Fruit fly (Drosophila melanogaster) whole organism, embryonic: Measurements from ENCODE around the gene Ir7g.

ENCODE experiments used
- Asciz ChIP-seq: fragments of 200-800 bp; sonication (Bioruptor generic); optimal IDR thresholded peaks from 2 replicates; lab custom pipeline; 2017; ENCODE audit warnings: missing biosample characterization, mild to moderate bottlenecking, missing genetic modification characterization, missing genetic modification reagents
- CG10431 ChIP-seq: fragments of 200-800 bp; sonication (Bioruptor generic); optimal IDR thresholded peaks from 3 replicates; lab custom pipeline; 2018; ENCODE audit warnings: missing biosample characterization, mild to moderate bottlenecking, missing genetic modification characterization
- CG12236 ChIP-seq: fragments of 200-800 bp; sonication (Bioruptor generic); optimal IDR thresholded peaks from 2 replicates; lab custom pipeline; 2016; ENCODE audit warnings: missing biosample characterization, missing genetic modification characterization
- CG13296 ChIP-seq: fragments of 200-800 bp; sonication (Bioruptor generic); optimal IDR thresholded peaks from 3 replicates; lab custom pipeline; 2018; ENCODE audit warnings: missing biosample characterization, mild to moderate bottlenecking, missing genetic modification characterization
- CG13894 ChIP-seq: fragments of 200-800 bp; sonication (Bioruptor generic); optimal IDR thresholded peaks from 3 replicates; lab custom pipeline; 2018; ENCODE audit warnings: missing biosample characterization, mild to moderate bottlenecking, missing genetic modification characterization, moderate library complexity
- CG15011 ChIP-seq: fragments of 200-800 bp; sonication (Bioruptor generic); optimal IDR thresholded peaks from 3 replicates; lab custom pipeline; 2018; ENCODE audit warnings: missing biosample characterization, mild to moderate bottlenecking, missing genetic modification characterization
- CG17186 ChIP-seq: fragments of 200-800 bp; sonication (Bioruptor generic); optimal IDR thresholded peaks from 3 replicates; lab custom pipeline; 2017; ENCODE audit warnings: missing biosample characterization, missing genetic modification reagents, missing genetic modification characterization
- CG17361 ChIP-seq: fragments of 200-800 bp; sonication (Bioruptor generic); IDR thresholded peaks from 3 replicates; pipeline ENCODE4 v1.3.6; 2022; ENCODE audit warnings: missing biosample characterization, missing genetic modification characterization
- CG17385 ChIP-seq: fragments of 200-800 bp; sonication (Bioruptor generic); optimal IDR thresholded peaks from 3 replicates; lab custom pipeline; 2018; ENCODE audit warnings: missing biosample characterization, mild to moderate bottlenecking, missing genetic modification characterization
- CG18262 ChIP-seq: fragments of 200-800 bp; optimal IDR thresholded peaks from 3 replicates; lab custom pipeline; 2019; ENCODE audit warnings: missing biosample characterization, mild to moderate bottlenecking, missing genetic modification characterization, moderate library complexity
- CG1832 ChIP-seq: fragments of 200-800 bp; sonication (Bioruptor generic); optimal IDR thresholded peaks from 2 replicates; lab custom pipeline; 2017; ENCODE audit warnings: missing biosample characterization, mild to moderate bottlenecking, missing genetic modification characterization, inconsistent platforms
- CG31224 ChIP-seq: fragments of 200-800 bp; sonication (Bioruptor generic); IDR thresholded peaks from 2 replicates; pipeline ENCODE4 v1.3.6; 2022; ENCODE audit warnings: missing biosample characterization, missing genetic modification characterization
- CG34376 ChIP-seq: fragments of 200-800 bp; sonication (Bioruptor generic); optimal IDR thresholded peaks from 2 replicates; lab custom pipeline; 2018; ENCODE audit warnings: missing biosample characterization, mild to moderate bottlenecking, missing genetic modification characterization
- CG4854 ChIP-seq: fragments of 200-800 bp; sonication (Bioruptor generic); optimal IDR thresholded peaks from 2 replicates; lab custom pipeline; 2016; ENCODE audit warnings: missing biosample characterization, missing genetic modification characterization, inconsistent platforms
- CG5953 ChIP-seq: fragments of 200-800 bp; sonication (Bioruptor generic); IDR thresholded peaks from 2 replicates; pipeline ENCODE4 v1.3.6; 2022; ENCODE audit warnings: missing biosample characterization, missing genetic modification characterization
- CG6272 ChIP-seq: fragments of 200-800 bp; sonication (Bioruptor generic); IDR thresholded peaks from 2 replicates; pipeline ENCODE4 v1.3.6; 2022; ENCODE audit warnings: missing biosample characterization, missing genetic modification characterization
- CG6791 ChIP-seq: fragments of 200-800 bp; sonication (Bioruptor generic); IDR thresholded peaks from 3 replicates; pipeline ENCODE4 v1.3.6; 2022; ENCODE audit warnings: missing biosample characterization, missing genetic modification characterization; ENCODE audit not compliant: partially characterized antibody
- CG7745 ChIP-seq: fragments of 200-800 bp; sonication (Bioruptor generic); optimal IDR thresholded peaks from 2 replicates; lab custom pipeline; 2018; ENCODE audit warnings: missing biosample characterization, mild to moderate bottlenecking, missing genetic modification characterization, moderate library complexity
- CG7928 ChIP-seq: fragments of 200-800 bp; sonication (Bioruptor generic); optimal IDR thresholded peaks from 2 replicates; lab custom pipeline; 2017; ENCODE audit warnings: missing biosample characterization, mild to moderate bottlenecking, missing genetic modification characterization
- CG8388 ChIP-seq: fragments of 200-800 bp; sonication (Bioruptor generic); optimal IDR thresholded peaks from 2 replicates; lab custom pipeline; 2019; ENCODE audit warnings: missing biosample characterization, mild to moderate bottlenecking, missing genetic modification characterization, moderate library complexity
- CG8478 ChIP-seq: fragments of >200 bp; optimal IDR thresholded peaks from 2 replicates; lab custom pipeline; 2018
- CTCF ChIP-seq: fragments of 200-800 bp; sonication (Bioruptor generic); optimal IDR thresholded peaks from 2 replicates; lab custom pipeline; 2017; ENCODE audit warnings: missing biosample characterization, mild to moderate bottlenecking, missing genetic modification characterization, moderate library complexity
- Chrac-16 ChIP-seq: fragments of 200-800 bp; sonication (Bioruptor generic); optimal IDR thresholded peaks from 3 replicates; lab custom pipeline; 2016; ENCODE audit warnings: missing biosample characterization, missing genetic modification characterization
- D ChIP-seq, 2 experiments: fragments of 200-800 bp in 1 of 2; fragments of >200 bp in 1 of 2; sonication (Bioruptor generic) in 1 of 2; optimal IDR thresholded peaks; 2 replicates in 1 of 2; 3 replicates in 1 of 2; lab custom pipeline; 2017; ENCODE audit warnings: mild to moderate bottlenecking in 1 of 2, missing biosample characterization in 1 of 2, missing genetic modification characterization in 1 of 2, missing genetic modification reagents in 1 of 2
- Dfd ChIP-seq, 2 experiments: fragments of >200 bp; optimal IDR thresholded peaks; 2 replicates each; lab custom pipeline; 2017; ENCODE audit warnings: missing biosample characterization in 2 of 2, missing genetic modification characterization in 2 of 2
- Ets97D ChIP-seq: fragments of 200-800 bp; sonication (Bioruptor generic); optimal IDR thresholded peaks from 3 replicates; lab custom pipeline; 2016; ENCODE audit warnings: missing biosample characterization, missing genetic modification characterization
- GATAe ChIP-seq: fragments of 200-800 bp; sonication (Bioruptor generic); conservative IDR thresholded peaks from 2 replicates; pipeline ENCODE4 v1.3.6; 2022; ENCODE audit warnings: missing biosample characterization, missing genetic modification characterization
- H2.0 ChIP-seq: fragments of 200-800 bp; sonication (Bioruptor generic); IDR thresholded peaks from 2 replicates; pipeline ENCODE4 v1.3.6; 2022; ENCODE audit warnings: missing biosample characterization, missing genetic modification characterization
- Hmr ChIP-seq: fragments of 200-800 bp; sonication (Bioruptor generic); optimal IDR thresholded peaks from 3 replicates; lab custom pipeline; 2017; ENCODE audit warnings: mild to moderate bottlenecking, missing biosample characterization, missing genetic modification reagents, missing genetic modification characterization
- Sry-β ChIP-seq: fragments of 200-800 bp; sonication (Bioruptor generic); optimal IDR thresholded peaks from 2 replicates; lab custom pipeline; 2018; ENCODE audit warnings: missing biosample characterization, mild to moderate bottlenecking, missing genetic modification characterization, moderate library complexity
- abd-A ChIP-seq: fragments of 200-800 bp; sonication (Bioruptor generic); optimal IDR thresholded peaks from 3 replicates; lab custom pipeline; 2019; ENCODE audit warnings: missing biosample characterization, mild to moderate bottlenecking, missing genetic modification characterization, moderate library complexity
- btn ChIP-seq: fragments of 200-800 bp; sonication (Bioruptor generic); optimal IDR thresholded peaks from 2 replicates; lab custom pipeline; 2016; ENCODE audit warnings: missing biosample characterization, missing genetic modification characterization
- cwo ChIP-seq: fragments of 200-800 bp; sonication (Bioruptor generic); optimal IDR thresholded peaks from 3 replicates; lab custom pipeline; 2017; ENCODE audit warnings: missing biosample characterization, missing genetic modification characterization, mild to moderate bottlenecking, moderate library complexity, missing genetic modification reagents
- dan ChIP-seq: fragments of 200-800 bp; sonication (Bioruptor generic); IDR thresholded peaks from 2 replicates; pipeline ENCODE4 v1.3.6; 2022; ENCODE audit warnings: missing biosample characterization, missing genetic modification characterization
- dimm ChIP-seq: fragments of 200-800 bp; sonication (Bioruptor generic); IDR thresholded peaks from 2 replicates; pipeline ENCODE4 v1.3.6; 2022; ENCODE audit warnings: missing biosample characterization, missing genetic modification characterization
- esg ChIP-seq: fragments of 200-800 bp; sonication (Bioruptor generic); conservative IDR thresholded peaks from 2 replicates; pipeline ENCODE4 v1.3.6; 2022; ENCODE audit warnings: missing biosample characterization, missing genetic modification characterization
- ewg ChIP-seq: fragments of 200-800 bp; sonication (Bioruptor generic); optimal IDR thresholded peaks from 3 replicates; lab custom pipeline; 2017; ENCODE audit warnings: mild to moderate bottlenecking, missing biosample characterization, missing genetic modification reagents, missing genetic modification characterization
- hb ChIP-seq: fragments of 200-800 bp; sonication (Bioruptor generic); IDR thresholded peaks from 3 replicates; pipeline ENCODE4 v1.3.6; 2022; ENCODE audit warnings: missing biosample characterization, missing genetic modification characterization; ENCODE audit not compliant: partially characterized antibody
- mld ChIP-seq: fragments of 200-800 bp; sonication (Bioruptor generic); IDR thresholded peaks from 3 replicates; pipeline ENCODE4 v1.3.6; 2022; ENCODE audit warnings: missing biosample characterization, missing genetic modification characterization; ENCODE audit not compliant: partially characterized antibody
- repo ChIP-seq: fragments of 200-800 bp; sonication (Bioruptor generic); optimal IDR thresholded peaks from 2 replicates; lab custom pipeline; 2016; ENCODE audit warnings: missing biosample characterization, missing genetic modification characterization
- sens ChIP-seq: fragments of 200-800 bp; sonication (Bioruptor generic); peaks from one replicate; lab custom pipeline; 2016; ENCODE audit warnings: missing biosample characterization, missing genetic modification characterization
- slou ChIP-seq: fragments of 200-800 bp; sonication (Bioruptor generic); optimal IDR thresholded peaks from 3 replicates; lab custom pipeline; 2016; ENCODE audit warnings: missing biosample characterization, missing genetic modification characterization
- tin ChIP-seq: fragments of 200-800 bp; sonication (Bioruptor generic); optimal IDR thresholded peaks from 3 replicates; lab custom pipeline; 2016; ENCODE audit warnings: missing biosample characterization, missing genetic modification characterization
- tio ChIP-seq: fragments of 200-800 bp; sonication (Bioruptor generic); optimal IDR thresholded peaks from 2 replicates; lab custom pipeline; 2017; ENCODE audit warnings: missing biosample characterization, missing genetic modification characterization, inconsistent platforms
- unc-4 ChIP-seq: fragments of 200-800 bp; sonication (Bioruptor generic); IDR thresholded peaks from 2 replicates; pipeline ENCODE4 v1.3.6; 2022; ENCODE audit warnings: missing biosample characterization, missing genetic modification characterization; ENCODE audit not compliant: partially characterized antibody
- vvl ChIP-seq: fragments of 200-800 bp; sonication (Bioruptor generic); IDR thresholded peaks from 2 replicates; pipeline ENCODE4 v1.3.6; 2022; ENCODE audit warnings: missing biosample characterization, missing genetic modification characterization
- wdn ChIP-seq: fragments of 200-800 bp; sonication (Bioruptor generic); IDR thresholded peaks from 2 replicates; pipeline ENCODE4 v1.3.6; 2022; ENCODE audit warnings: missing biosample characterization, missing genetic modification characterization
- zf30C ChIP-seq: fragments of 200-800 bp; sonication (Bioruptor generic); optimal IDR thresholded peaks from 3 replicates; lab custom pipeline; 2018; ENCODE audit warnings: missing biosample characterization, mild to moderate bottlenecking, missing genetic modification characterization

The Ir7g gene

DNA sequence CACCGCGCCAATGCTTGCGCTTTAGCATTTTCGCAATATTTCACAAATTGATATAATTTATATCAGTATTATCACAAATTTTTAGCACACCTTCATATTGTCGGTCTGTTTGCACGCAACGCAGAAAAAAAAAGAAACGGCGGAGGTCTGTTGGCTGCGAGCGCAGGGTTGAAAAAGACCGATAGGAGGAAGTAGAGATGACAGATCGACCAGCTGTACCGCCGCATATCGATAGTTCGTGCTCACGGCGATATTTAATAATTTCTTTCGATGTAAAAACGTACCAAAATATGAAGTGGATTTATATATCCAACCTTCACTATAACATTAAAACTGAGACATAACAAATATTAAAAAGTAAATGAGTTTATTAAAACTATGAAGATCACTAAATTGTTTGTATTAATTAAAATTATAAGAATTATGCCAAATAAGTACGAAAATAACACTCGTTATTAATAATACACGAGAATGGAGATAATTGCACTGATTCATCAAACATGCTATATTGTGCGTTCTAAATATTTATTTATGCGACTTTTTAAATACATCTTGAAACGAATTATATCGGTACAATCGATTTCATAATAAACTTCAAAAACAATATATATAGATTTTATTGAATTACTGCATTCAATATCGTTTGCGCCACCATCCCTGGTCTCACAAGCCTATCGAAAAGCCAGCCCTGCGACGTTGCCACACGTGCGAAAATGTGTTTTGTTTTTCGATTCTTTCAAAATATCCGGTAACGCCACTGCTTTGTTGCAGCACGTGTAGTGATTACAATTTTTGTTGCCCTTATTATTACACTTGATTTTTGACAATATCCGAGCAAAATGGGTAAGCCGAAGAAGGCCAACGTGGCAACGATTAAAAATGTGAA lies 16.9 kb downstream of the Ir7g start, which contains the start of the genes RpS6 and bys (continued):
- TF ChIP-seq tio (GFP tag; lab: Kevin White, UChicago) (no peak), CG7928 (GFP tag; lab: Kevin White, UChicago) (peak; percentile 82), wdn (peak; percentile 12; the same call in 1 of the 2 replicates), CTCF (GFP tag; lab: Kevin White, UChicago) (no peak), GATAe (no peak), mld (GFP tag; lab: Robert Waterston, UW) (peak; percentile 86; the same call in 2 of the 3 replicates), CG6791 (GFP tag; lab: Robert Waterston, UW) (peak; percentile 83), sens (GFP tag; lab: Kevin White, UChicago) (no peak), Hmr (GFP tag; lab: Kevin White, UChicago) (peak; percentile 68), CG8478 (no peak), CG17361 (GFP tag; lab: Robert Waterston, UW) (peak; percentile 82), CG8388 (GFP tag; lab: Kevin White, UChicago) (peak; percentile 20), CG5953 (GFP tag; lab: Robert Waterston, UW) (0 out of 2 replicates have a peak, but pooled peaks have one; percentile 8), tin (GFP tag; lab: Kevin White, UChicago) (peak; percentile 36), CG1832 (GFP tag; lab: Kevin White, UChicago) (no peak), Dfd (GFP tag; optimal IDR thresholded peaks at IDR 0.05; lab: Kevin White, UChicago) (no peak), D (optimal IDR thresholded peaks at IDR 0.05; lab: Kevin White, UChicago) (no peak), D (GFP tag; optimal IDR thresholded peaks at IDR 0.05; lab: Kevin White, UChicago) (peak; percentile 10), unc-4 (GFP tag; lab: Robert Waterston, UW) (peak; percentile 73), CG17186 (GFP tag; lab: Kevin White, UChicago) (no peak), Chrac-16 (GFP tag; lab: Kevin White, UChicago) (peak; percentile 48), btn (GFP tag; lab: Kevin White, UChicago) (no peak), hb (GFP tag; lab: Robert Waterston, UW) (peak; percentile 78), CG15011 (GFP tag; lab: Kevin White, UChicago) (no peak), dimm (GFP tag; lab: Robert Waterston, UW) (no peak), CG12236 (GFP tag; lab: Kevin White, UChicago) (no peak), CG17385 (peak; percentile 63), esg (GFP tag; lab: Robert Waterston, UW) (no peak), CG13894 (peak; percentile 26), vvl (GFP tag; lab: Robert Waterston, UW) (peak; percentile 31; the same call in 1 of the 2 replicates), Ets97D (GFP tag; lab: Kevin White, UChicago) (peak; percentile 96), CG31224 (GFP tag; lab: Robert Waterston, UW) (0 out of 2 replicates have a peak, but pooled peaks have one; percentile 32), cwo (GFP tag; lab: Kevin White, UChicago) (peak; percentile 60), CG10431 (GFP tag; lab: Kevin White, UChicago) (peak; percentile 51), CG13296 (peak; percentile 66), ewg (GFP tag; lab: Kevin White, UChicago) (no peak), Asciz (GFP tag; lab: Kevin White, UChicago) (peak; percentile 64), CG18262 (tag; lab: Kevin White, UChicago) (peak; percentile 30), slou (peak; percentile 41), abd-A (no peak), zf30C (peak; percentile 10), repo (GFP tag; lab: Kevin White, UChicago) (no peak), dan (no peak), CG6272 (GFP tag; lab: Robert Waterston, UW) (peak; percentile 62), CG34376 (GFP tag; lab: Kevin White, UChicago) (peak; percentile 74), H2.0 (GFP tag; lab: Robert Waterston, UW) (peak; percentile 33; the same call in 1 of the 2 replicates), CG4854 (no peak), CG7745 (tag; lab: Kevin White, UChicago) (peak; percentile 2), Sry-β (GFP tag; lab: Kevin White, UChicago) (peak; percentile 16)
